Worm (Caenorhabditis elegans): ENCODE measurements around the gene col-158.

The col-158 gene

ce11 chrV:11782809-11783440 lies 46.5 kb upstream of the col-158 start, which contains the start of gene F55A11.11 (continued):
- TF ChIP-seq ahr-1 (tag; optimal IDR thresholded peaks at IDR 0.05), result peak; percentile 88
- no peak for TF ChIP-seq nhr-11 (tag; optimal IDR thresholded peaks at IDR 0.05)
- peak; percentile 48 for TF ChIP-seq lim-6 (tag; optimal IDR thresholded peaks at IDR 0.05)
- TF ChIP-seq unc-42 (tag; optimal IDR thresholded peaks at IDR 0.05), result no peak
- TF ChIP-seq ceh-6 (GFP tag; optimal IDR thresholded peaks at IDR 0.05), result peak; percentile 96
- peak; percentile 85 for TF ChIP-seq hlh-8 (tag; optimal IDR thresholded peaks at IDR 0.05)
- TF ChIP-seq unc-3 (GFP tag; conservative IDR thresholded peaks at IDR 0.05), result peak; percentile 93
- TF ChIP-seq unc-3 (tag; optimal IDR thresholded peaks at IDR 0.05), result peak; percentile 92
- peak; percentile 92 for TF ChIP-seq ceh-34 (tag; optimal IDR thresholded peaks at IDR 0.05)
- peak; percentile 82 for TF ChIP-seq C08G9.2 (tag; optimal IDR thresholded peaks at IDR 0.05)
- TF ChIP-seq nhr-232 (tag; optimal IDR thresholded peaks at IDR 0.05), result peak; percentile 93
- TF ChIP-seq dve-1 (tag; optimal IDR thresholded peaks at IDR 0.05), result peak; percentile 89
- TF ChIP-seq fkh-10 (GFP tag; optimal IDR thresholded peaks at IDR 0.05), result peak; percentile 85
- peak; percentile 89 for TF ChIP-seq eyg-1 (tag; optimal IDR thresholded peaks at IDR 0.05)
- peak; percentile 94 for TF ChIP-seq ceh-14 (tag; optimal IDR thresholded peaks at IDR 0.05)
- TF ChIP-seq hlh-15 (tag; optimal IDR thresholded peaks at IDR 0.05), result peak; percentile 90
- TF ChIP-seq mec-3 (tag; optimal IDR thresholded peaks at IDR 0.05; ENCODE audit: borderline replicate concordance), result peak; percentile 80
- TF ChIP-seq pag-3 (tag; optimal IDR thresholded peaks at IDR 0.05; ENCODE audit: borderline replicate concordance), result peak; percentile 75
- peak; percentile 81 for TF ChIP-seq nfya-1 (tag; optimal IDR thresholded peaks at IDR 0.05)
- peak; percentile 97 for TF ChIP-seq sox-4 (tag; optimal IDR thresholded peaks at IDR 0.05)
- peak; percentile 96 for TF ChIP-seq ceh-19 (GFP tag; optimal IDR thresholded peaks at IDR 0.05)
- peak; percentile 95 for TF ChIP-seq che-1 (tag; optimal IDR thresholded peaks at IDR 0.05)
- TF ChIP-seq elt-4 (tag; optimal IDR thresholded peaks at IDR 0.05), result peak; percentile 52
- TF ChIP-seq C38D4.7 (GFP tag; optimal IDR thresholded peaks at IDR 0.05), result peak; percentile 89
- TF ChIP-seq ceh-22 (tag; optimal IDR thresholded peaks at IDR 0.05), result peak; percentile 44
- TF ChIP-seq madf-2 (tag; optimal IDR thresholded peaks at IDR 0.05), result peak; percentile 91
- TF ChIP-seq ceh-2 (tag; optimal IDR thresholded peaks at IDR 0.05), result peak; percentile 88
- peak; percentile 91 for TF ChIP-seq K02D7.2 (tag; optimal IDR thresholded peaks at IDR 0.05)

ce11 chrV:11787258-11787657 lies 42.1 kb upstream of the col-158 start, which contains the start of gene F55A11.7:
F55A11.7 (minus strand) TSS chrV:11787443.
- TF ChIP-seq pha-2 (tag; optimal IDR thresholded peaks at IDR 0.05), result no peak
- no peak for TF ChIP-seq unc-86 (tag; optimal IDR thresholded peaks at IDR 0.05)
- no peak for TF ChIP-seq fkh-6 (tag; optimal IDR thresholded peaks at IDR 0.05)
- TF ChIP-seq ceh-14 (tag; optimal IDR thresholded peaks at IDR 0.05), result no peak
- no peak for TF ChIP-seq K02D7.2 (tag; optimal IDR thresholded peaks at IDR 0.05)
- TF ChIP-seq dve-1 (tag; optimal IDR thresholded peaks at IDR 0.05), result no peak
- TF ChIP-seq ets-4 (tag; optimal IDR thresholded peaks at IDR 0.05), result no peak
- TF ChIP-seq ref-2 (tag; optimal IDR thresholded peaks at IDR 0.05), result no peak
- TF ChIP-seq unc-42 (tag; optimal IDR thresholded peaks at IDR 0.05), result no peak
- no peak for TF ChIP-seq ceh-6 (GFP tag; optimal IDR thresholded peaks at IDR 0.05)
- TF ChIP-seq nhr-11 (tag; optimal IDR thresholded peaks at IDR 0.05), result no peak
- TF ChIP-seq ceh-18 (tag; optimal IDR thresholded peaks at IDR 0.05), result no peak
- TF ChIP-seq ztf-16 (tag; optimal IDR thresholded peaks at IDR 0.05), result no peak
- TF ChIP-seq madf-2 (tag; optimal IDR thresholded peaks at IDR 0.05), result no peak
- no peak for TF ChIP-seq pax-1 (tag; optimal IDR thresholded peaks at IDR 0.05)
- no peak for TF ChIP-seq ceh-34 (tag; optimal IDR thresholded peaks at IDR 0.05)
- no peak for TF ChIP-seq hlh-15 (tag; optimal IDR thresholded peaks at IDR 0.05)

ce11 chrV:11787742-11788238 lies 41.6 kb upstream of the col-158 start, which contains the start of gene F55A11.8:
F55A11.8 (plus strand) TSS chrV:11788188.
- TF ChIP-seq tbx-2 (tag; optimal IDR thresholded peaks at IDR 0.05) (no peak), ceh-24 (tag; optimal IDR thresholded peaks at IDR 0.05) (no peak), ceh-9 (tag; optimal IDR thresholded peaks at IDR 0.05) (no peak), sox-2 (GFP tag; IDR thresholded peaks at IDR 0.05) (no peak), hlh-15 (tag; optimal IDR thresholded peaks at IDR 0.05) (no peak), K02D7.2 (tag; optimal IDR thresholded peaks at IDR 0.05) (no peak), che-1 (tag; optimal IDR thresholded peaks at IDR 0.05) (no peak), ets-4 (tag; optimal IDR thresholded peaks at IDR 0.05) (no peak), ahr-1 (tag; optimal IDR thresholded peaks at IDR 0.05) (no peak)

All from whole organism, late embryonic.